Fruit fly (Drosophila melanogaster): ENCODE data around the gene CG7600.

dm6 chr3L:11173049-11173564 is 37.5 kb upstream of the CG7600 start, which contains the start of gene CG14142:
- TF ChIP-seq dan (GFP tag; IDR thresholded peaks at IDR 0.05) (no peak), CG10366 (GFP tag; IDR thresholded peaks at IDR 0.05) (no peak; the same call in 1 of the 2 replicates), grau (tag; optimal IDR thresholded peaks at IDR 0.05) (no peak)
